Fruit fly (Drosophila melanogaster): ENCODE results near the gene CG31517.

DNA sequence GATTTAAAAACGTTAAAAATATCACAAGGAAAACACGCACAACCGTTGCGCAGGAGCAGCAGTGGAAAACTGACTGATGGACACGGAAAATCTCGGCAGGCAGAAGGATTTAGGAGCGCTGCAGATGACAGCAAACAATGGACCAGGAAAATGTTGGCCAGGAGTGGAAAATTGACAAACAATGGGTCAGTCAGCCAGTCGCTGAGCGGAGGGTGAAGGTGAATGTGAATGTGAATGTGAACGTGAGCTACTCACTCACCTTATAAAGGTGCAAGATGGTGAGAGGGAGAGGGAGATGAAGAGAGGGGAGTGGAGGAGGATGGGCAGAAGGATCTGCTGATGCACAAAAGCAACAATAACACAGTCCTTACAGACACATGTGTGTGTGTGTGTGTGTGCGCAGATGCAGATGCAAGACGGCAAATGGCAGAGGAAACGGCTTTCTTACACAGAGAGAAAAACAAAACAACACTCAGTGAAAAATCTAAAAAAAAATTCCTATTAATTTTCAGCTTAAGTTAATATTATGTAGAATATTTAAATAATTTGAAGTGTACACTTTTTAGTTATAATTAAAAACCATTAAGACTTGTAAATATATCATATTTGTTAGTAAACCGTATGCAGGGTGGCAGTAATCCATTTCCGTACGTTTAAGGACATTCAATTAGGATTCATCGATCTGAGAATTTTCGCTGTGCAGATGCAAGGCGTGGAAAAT is 23.7 kb downstream of the CG31517 start:
- TF ChIP-seq Dif (GFP tag; optimal IDR thresholded peaks at IDR 0.05; ENCODE audit: partially characterized antibody) (no peak), CG9705 (GFP tag; optimal IDR thresholded peaks at IDR 0.05) (no peak), tai (GFP tag; optimal IDR thresholded peaks at IDR 0.05) (no peak), Hr78 (GFP tag; optimal IDR thresholded peaks at IDR 0.05) (no peak), pan (optimal IDR thresholded peaks at IDR 0.05) (no peak), psq (GFP tag; optimal IDR thresholded peaks at IDR 0.05) (no peak), Myc (optimal IDR thresholded peaks at IDR 0.05) (no peak), Abd-B (GFP tag; optimal IDR thresholded peaks at IDR 0.05) (no peak), HLH106 (tag; optimal IDR thresholded peaks at IDR 0.05) (no peak), h (GFP tag; optimal IDR thresholded peaks at IDR 0.05) (no peak), dmrt93B (GFP tag; optimal IDR thresholded peaks at IDR 0.05) (no peak), sv (GFP tag; optimal IDR thresholded peaks at IDR 0.05) (no peak), jim (GFP tag; optimal IDR thresholded peaks at IDR 0.05) (no peak), CG32264 (GFP tag; optimal IDR thresholded peaks at IDR 0.05) (no peak)
